Worm (Caenorhabditis elegans): ENCODE data around the gene T02G5.14.

Gene T02G5.14

ce11 chrII:7106313-7106712 lies 22.2 kb downstream of the T02G5.14 start:
- no peak for TF ChIP-seq unc-62 (GFP tag; optimal IDR thresholded peaks at IDR 0.05)

DNA sequence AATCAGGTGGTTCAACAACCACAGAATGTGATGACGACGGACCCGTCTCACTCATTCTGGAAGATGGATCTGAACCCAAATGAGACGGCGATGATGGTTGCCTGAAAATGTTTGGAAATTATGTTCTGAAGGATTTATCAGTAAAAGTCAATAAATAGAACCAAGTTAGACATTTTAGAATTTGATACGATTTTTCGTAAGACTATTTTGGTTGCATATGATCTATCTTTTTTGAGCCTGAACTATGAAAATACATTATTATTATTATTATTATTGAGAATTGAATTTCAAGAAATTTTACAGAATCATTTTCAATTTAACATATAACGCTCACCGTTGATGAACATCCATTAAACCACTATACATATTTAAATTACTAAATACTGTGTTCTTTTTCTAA lies 25.8 kb downstream of the T02G5.14 start, which contains the start of gene F10E7.9:
TSS of gene F10E7.9 (minus strand) at position 101 of the 400 bp plus-strand sequence.
- TF ChIP-seq unc-62 (GFP tag; optimal IDR thresholded peaks at IDR 0.05) = no peak

ce11 chrII:7111012-7111656 lies 27.0 kb downstream of the T02G5.14 start:
- no peak for TF ChIP-seq unc-62 (GFP tag; optimal IDR thresholded peaks at IDR 0.05)

DNA sequence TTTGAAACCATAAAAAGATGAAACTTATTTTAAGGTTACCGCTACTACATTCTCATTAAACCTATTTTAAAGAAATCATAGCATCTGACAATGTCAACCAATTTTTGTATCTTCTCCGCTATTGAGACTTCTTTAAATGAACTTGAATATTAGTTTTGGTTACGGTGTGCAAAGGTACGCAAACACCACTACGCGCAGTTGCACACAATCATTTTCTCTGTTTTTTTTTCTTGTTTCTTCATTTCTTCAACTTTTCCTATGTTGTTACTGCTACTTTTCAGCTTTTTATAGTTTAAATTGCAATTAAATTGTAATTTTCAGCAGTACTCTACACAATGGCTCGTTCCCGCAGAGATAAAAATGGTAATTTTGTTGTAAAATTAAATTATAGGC lies 27.5 kb downstream of the T02G5.14 start, which contains the start of gene F10E7.5:
TSS of gene F10E7.5 (plus strand) at position 322 of the 393 bp plus-strand sequence.
- no peak for TF ChIP-seq unc-62 (GFP tag; optimal IDR thresholded peaks at IDR 0.05)

DNA sequence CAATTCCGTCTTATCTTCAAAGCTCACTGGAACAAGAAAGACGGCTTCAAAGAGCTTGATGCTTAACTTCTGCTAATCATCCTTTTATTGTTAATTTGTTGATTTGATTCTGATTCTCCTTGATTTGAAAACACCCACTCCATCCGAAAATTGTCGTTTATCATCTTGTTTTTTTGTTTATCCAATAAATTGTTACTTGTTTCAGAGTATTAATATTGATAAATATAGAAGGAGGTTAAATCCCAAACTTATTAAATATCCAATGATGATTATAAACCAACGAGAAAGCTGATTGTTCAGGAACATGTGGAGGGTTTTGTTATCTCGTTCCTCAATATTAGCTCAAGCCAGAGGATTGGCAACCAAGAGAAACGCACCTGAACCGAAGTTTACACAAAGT lies 28.7 kb downstream of the T02G5.14 start, which contains the start of gene F10E7.6:
TSS of gene F10E7.6 (plus strand) at position 301 of the 400 bp plus-strand sequence.
- TF ChIP-seq unc-62 (GFP tag; optimal IDR thresholded peaks at IDR 0.05) = no peak

DNA sequence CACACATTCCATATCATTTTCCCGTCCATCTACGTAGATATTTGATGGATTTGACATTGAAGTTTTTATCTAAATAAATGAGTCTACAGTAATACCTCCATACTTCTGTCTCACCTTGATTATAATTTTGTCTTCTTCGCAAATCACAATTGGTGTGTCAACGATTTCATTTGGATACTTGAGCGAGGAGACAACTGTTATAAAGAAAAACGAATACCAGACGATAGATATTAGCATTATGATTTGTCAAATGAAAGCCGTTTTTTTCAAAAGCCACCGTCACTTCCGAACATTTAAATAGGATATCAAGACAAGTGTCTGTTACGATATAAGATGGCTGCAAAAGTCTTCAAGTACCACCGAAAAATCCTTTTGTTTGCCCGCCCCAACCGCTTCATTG lies 31.5 kb downstream of the T02G5.14 start, which contains the start of gene cutl-5:
TSS of gene cutl-5 (minus strand) at position 269 of the 400 bp plus-strand sequence.
- no peak for TF ChIP-seq unc-62 (GFP tag; optimal IDR thresholded peaks at IDR 0.05)

DNA sequence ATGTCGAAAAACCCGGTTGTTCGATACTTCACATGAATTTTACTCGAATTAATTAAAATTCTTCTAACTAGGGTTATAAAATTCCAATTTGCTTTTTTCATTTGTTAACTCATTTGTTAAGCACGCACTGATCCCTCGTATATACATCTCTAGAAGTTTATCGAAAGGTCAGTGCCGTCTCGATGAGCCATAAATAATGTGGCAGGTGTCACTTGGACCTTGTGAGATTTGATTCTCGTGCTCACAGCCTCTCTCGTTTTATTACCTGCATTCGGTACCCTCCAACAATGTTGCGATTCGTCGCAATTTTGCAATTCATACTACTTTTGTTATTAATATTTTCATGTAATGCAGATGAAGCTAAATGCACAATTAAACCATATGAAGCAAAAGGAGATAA lies 32.2 kb downstream of the T02G5.14 start, which contains the start of gene spon-1:
TSS of gene spon-1 (plus strand) at position 208 of the 400 bp plus-strand sequence.
- TF ChIP-seq unc-62 (GFP tag; optimal IDR thresholded peaks at IDR 0.05) = no peak

- no peak for TF ChIP-seq unc-62 (GFP tag; optimal IDR thresholded peaks at IDR 0.05)
Measured at ce11 chrII:7119525-7119924, 35.4 kb downstream of the T02G5.14 start.

ce11 chrII:7121762-7122292 lies 37.7 kb downstream of the T02G5.14 start, which contains the start of gene F10E7.2:
F10E7.2 (plus strand) TSS chrII:7122242.
- no peak for TF ChIP-seq unc-62 (GFP tag; optimal IDR thresholded peaks at IDR 0.05)

DNA sequence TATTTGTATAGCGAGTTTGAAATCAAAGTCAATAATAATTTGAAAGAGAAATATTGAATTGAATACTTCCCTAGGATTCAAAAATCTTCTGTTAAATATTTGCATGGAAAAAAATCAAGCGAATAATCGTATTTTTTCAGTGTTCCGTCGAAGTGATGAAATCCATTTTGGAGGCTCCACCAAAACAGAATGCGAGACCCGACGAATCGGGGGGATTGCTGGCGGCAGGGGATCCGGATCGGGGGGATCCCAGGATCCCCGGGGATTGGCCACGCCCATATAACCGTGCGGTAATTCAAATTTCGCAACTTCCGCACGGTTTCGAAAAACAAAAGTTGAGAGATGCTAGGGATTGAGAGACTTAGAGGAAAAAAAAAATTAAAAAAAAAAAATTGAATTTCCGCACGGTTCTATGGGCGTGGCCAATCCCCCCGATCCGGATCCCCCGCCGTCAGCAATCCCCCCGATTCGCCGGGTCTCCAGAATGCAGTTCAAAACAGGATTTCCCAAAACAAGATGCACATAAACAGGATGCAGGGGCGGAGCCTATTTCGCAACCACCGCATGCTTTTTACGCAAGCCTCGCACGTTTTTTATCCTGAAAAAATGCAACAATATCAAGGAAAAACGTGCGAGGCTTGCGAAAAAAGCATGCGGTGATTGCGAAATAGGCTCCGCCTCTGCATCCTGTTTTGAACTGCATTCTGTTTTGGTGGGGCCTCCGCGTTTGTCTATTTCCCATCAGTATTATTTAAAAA lies 38.7 kb downstream of the T02G5.14 start, which contains the start of gene F10E7.11:
TSS of gene F10E7.11 (minus strand) at position 232 of the 758 bp plus-strand sequence.
- no peak for TF ChIP-seq unc-62 (GFP tag; optimal IDR thresholded peaks at IDR 0.05)

DNA sequence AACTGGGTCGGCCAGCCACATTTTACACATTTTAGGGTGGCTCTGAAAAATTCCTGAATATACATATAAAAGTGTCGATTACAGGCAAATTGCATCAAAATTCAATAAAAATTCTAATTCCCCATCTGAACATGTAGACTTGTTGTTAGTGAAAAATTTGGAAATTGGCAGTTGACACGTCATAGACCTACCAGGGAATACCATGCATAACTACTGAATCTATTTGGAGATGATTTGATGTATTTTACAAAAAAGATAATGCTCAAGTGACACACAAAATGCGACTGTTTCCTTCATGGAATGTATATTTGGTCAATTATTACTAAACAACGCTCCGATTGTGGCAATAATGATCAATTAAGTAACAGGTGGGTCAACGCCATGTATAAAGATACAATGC lies 42.3 kb downstream of the T02G5.14 start, which contains the start of gene F10E7.1:
TSS of gene F10E7.1 (plus strand) at position 301 of the 400 bp plus-strand sequence.
- TF ChIP-seq unc-62 (GFP tag; optimal IDR thresholded peaks at IDR 0.05) = no peak

DNA sequence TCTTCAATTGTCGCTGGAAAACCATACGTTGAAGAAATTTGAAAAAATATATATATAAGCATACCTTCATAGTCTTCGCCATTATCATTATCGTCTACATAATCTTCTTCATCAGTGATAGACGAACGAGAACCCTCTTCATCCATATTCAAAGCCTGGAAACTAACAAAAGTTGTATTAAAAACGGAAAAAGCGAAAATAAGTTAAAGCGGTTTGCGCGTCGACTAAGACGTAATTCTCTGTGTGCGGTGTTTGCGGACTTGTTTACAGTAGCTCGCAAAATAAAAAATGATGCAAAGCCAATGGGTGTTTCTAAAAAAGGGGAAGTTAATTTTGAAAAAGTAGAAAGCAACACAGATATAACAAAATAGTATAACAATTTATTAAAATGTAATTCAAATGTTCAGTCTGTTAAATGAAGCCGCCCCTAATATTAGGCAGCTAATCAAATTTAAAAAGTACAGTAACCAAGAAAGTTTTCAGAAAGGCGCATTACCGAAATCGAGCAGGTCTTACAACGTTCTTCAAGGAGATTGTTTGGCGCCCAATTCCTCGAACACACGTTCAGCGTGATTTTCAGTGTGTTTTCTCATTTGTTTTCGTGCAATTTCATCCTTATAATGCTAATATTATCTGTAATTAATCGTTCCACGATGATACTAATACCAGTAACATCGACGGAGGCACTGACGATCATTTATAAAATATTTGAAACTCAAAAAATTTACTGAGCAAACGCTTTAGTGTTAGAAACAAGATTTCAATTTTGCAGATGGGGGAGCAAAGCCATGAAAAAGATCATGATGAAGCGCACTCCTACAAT lies 48.0 kb downstream of the T02G5.14 start, which contains the start of the genes T07F8.4 and gld-3:
TSS of gene T07F8.4 (minus strand) at position 162 of the 823 bp plus-strand sequence.
TSS of gene gld-3 (plus strand) at position 773 of the 823 bp plus-strand sequence.
- TF ChIP-seq unc-62 (GFP tag; optimal IDR thresholded peaks at IDR 0.05) = no peak

DNA sequence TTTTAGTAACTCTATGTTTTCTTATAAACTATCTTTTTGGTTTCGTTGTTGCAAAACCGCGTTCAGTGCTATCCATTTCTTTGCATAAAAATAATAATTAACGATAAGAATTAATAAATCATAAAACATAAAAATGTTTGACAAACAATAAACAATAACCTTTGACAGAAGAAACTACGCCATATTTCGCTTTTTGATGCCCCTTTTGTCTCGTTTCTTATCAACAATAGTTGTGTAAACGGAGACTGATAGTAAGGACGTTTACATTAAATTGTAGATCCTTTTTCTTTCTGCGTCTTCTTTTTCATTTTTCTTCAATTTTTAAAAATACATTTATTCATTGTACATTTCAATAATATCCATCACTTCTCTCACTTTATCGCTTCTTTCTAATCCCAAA lies 54.9 kb downstream of the T02G5.14 start:
- no peak for TF ChIP-seq unc-62 (GFP tag; optimal IDR thresholded peaks at IDR 0.05)

Measured in whole organism, dauer.